Worm (Caenorhabditis elegans) whole organism, L1 larva: ENCODE results near the gene htz-1.

Source experiments
- ama-1 ChIP-seq: fragments of 150-350 bp; optimal IDR thresholded peaks from 2 replicates; lab custom pipeline; 2014
- ceh-8 ChIP-seq: fragments of 200-800 bp; sonication (Bioruptor generic); optimal IDR thresholded peaks from 2 replicates; lab custom pipeline; 2018; ENCODE audit warnings: mild to moderate bottlenecking, missing genetic modification characterization, moderate library complexity, missing compliant biosample characterization
- elt-3 ChIP-seq, 6 experiments: fragments of 150-350 bp in 1 of 6; sonication (generic microtip); optimal IDR thresholded peaks; 2 replicates each; lab custom pipeline; 2017 to 2018; ENCODE audit warnings: missing biosample characterization in 6 of 6, missing genetic modification characterization in 6 of 6, inconsistent platforms in 1 of 6
- fkh-8 ChIP-seq: sonication (generic microtip); optimal IDR thresholded peaks from 2 replicates; lab custom pipeline; 2016; ENCODE audit warnings: mild to moderate bottlenecking, missing genetic modification characterization, missing compliant biosample characterization
- fos-1 ChIP-seq: fragments of 150-350 bp; optimal IDR thresholded peaks from 2 replicates; lab custom pipeline; 2014; ENCODE audit warnings: missing biosample characterization, missing genetic modification characterization
- lin-13 ChIP-seq: fragments of 150-350 bp; optimal IDR thresholded peaks from 2 replicates; lab custom pipeline; 2014; ENCODE audit warnings: missing biosample characterization, missing genetic modification reagents, missing genetic modification characterization
- lin-14 ChIP-seq: fragments of 200-800 bp; sonication (Bioruptor generic); optimal IDR thresholded peaks from 2 replicates; lab custom pipeline; 2018; ENCODE audit warnings: mild to moderate bottlenecking, missing genetic modification characterization, moderate library complexity, missing compliant biosample characterization
- lin-39 ChIP-seq: fragments of 150-350 bp; optimal IDR thresholded peaks from 2 replicates; lab custom pipeline; 2014; ENCODE audit warnings: missing biosample characterization, missing genetic modification reagents, missing genetic modification characterization
- nhr-237 ChIP-seq: fragments of 150-350 bp; optimal IDR thresholded peaks from 2 replicates; lab custom pipeline; 2014; ENCODE audit warnings: missing biosample characterization, missing genetic modification characterization
- nhr-28 ChIP-seq: fragments of 150-350 bp; optimal IDR thresholded peaks from 2 replicates; lab custom pipeline; 2014; ENCODE audit warnings: missing biosample characterization, missing genetic modification characterization
- pag-3 ChIP-seq: sonication (generic microtip); optimal IDR thresholded peaks from 2 replicates; lab custom pipeline; 2017; ENCODE audit warnings: missing genetic modification characterization, mild to moderate bottlenecking, missing compliant biosample characterization, antibody characterized with exemption, borderline replicate concordance; ENCODE audit not compliant: insufficient read depth
- snpc-4 ChIP-seq: fragments of 150-350 bp; optimal IDR thresholded peaks from 2 replicates; lab custom pipeline; 2014; ENCODE audit warnings: missing biosample characterization, missing genetic modification characterization
- zag-1 ChIP-seq: fragments of 150-350 bp; optimal IDR thresholded peaks from 2 replicates; lab custom pipeline; 2014; ENCODE audit warnings: missing biosample characterization, missing genetic modification characterization

DNA sequence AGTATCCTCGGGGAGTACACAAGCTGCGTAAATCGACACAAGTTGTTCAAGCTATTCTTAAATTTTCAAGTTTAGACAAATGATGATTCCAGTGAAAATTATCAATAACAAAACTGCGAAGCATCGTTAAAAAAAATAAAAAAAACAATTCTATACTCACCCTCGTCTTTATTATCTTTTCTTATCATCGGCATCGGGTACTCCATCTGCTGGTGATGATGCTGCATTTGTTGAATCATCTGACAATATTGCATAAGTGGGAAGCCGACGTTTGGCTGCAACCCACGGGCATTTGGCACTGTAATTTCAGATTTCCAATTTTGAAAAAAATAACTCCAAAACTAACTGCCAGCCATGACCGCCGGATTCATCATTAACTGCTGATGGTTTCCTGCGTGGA, 35.3 kb downstream of the htz-1 start:
- TF ChIP-seq lin-13 (GFP tag; lab: Kevin White, UChicago) (no peak), fkh-8 (tag; lab: Kevin White, UChicago) (no peak), fos-1 (tag; lab: Kevin White, UChicago) (no peak), lin-39 (tag; lab: Kevin White, UChicago) (no peak), snpc-4 (tag; lab: Kevin White, UChicago) (no peak), lin-14 (no peak), ama-1 (lab: Kevin White, UChicago) (no peak), zag-1 (no peak), ceh-8 (GFP tag; lab: Kevin White, UChicago) (no peak), nhr-28 (tag; lab: Kevin White, UChicago) (no peak), elt-3 (tag; optimal IDR thresholded peaks at IDR 0.05; lab: Kevin White, UChicago) (no peak), pag-3 (tag; lab: Kevin White, UChicago) (no peak), nhr-237 (tag; lab: Kevin White, UChicago) (no peak)
